Worm (Caenorhabditis elegans) whole organism, young adult: ENCODE data around the gene Y40A1A.3.

Experiments used
- F39B2.1 ChIP-seq: fragments of 200-800 bp; sonication (Bioruptor generic); IDR thresholded peaks from 2 replicates; pipeline ENCODE4 v1.3.6; 2022; ENCODE audit warnings: missing genetic modification reagents, missing genetic modification characterization, missing compliant biosample characterization
- cebp-1 ChIP-seq, 2 experiments: fragments of 200-800 bp in 1 of 2; sonication (Bioruptor generic) in 1 of 2; sonication (generic microtip) in 1 of 2; IDR thresholded peaks in 1 of 2; optimal IDR thresholded peaks in 1 of 2; 2 replicates each; pipeline versions ENCODE4 v1.3.6 to Lab custom; 2017 to 2022; ENCODE audit warnings: missing compliant biosample characterization in 2 of 2, missing genetic modification characterization in 2 of 2, mild to moderate bottlenecking in 1 of 2, missing genetic modification reagents in 1 of 2, moderate library complexity in 1 of 2
- ekl-4 ChIP-seq: fragments of 200-800 bp; sonication (Bioruptor generic); IDR thresholded peaks from 2 replicates; pipeline ENCODE4 v1.3.6; 2022; ENCODE audit warnings: missing genetic modification reagents, missing genetic modification characterization, missing compliant biosample characterization
- lin-35 ChIP-seq, 3 experiments: fragments of 150-350 bp in 2 of 3; sonication (generic microtip) in 1 of 3; optimal IDR thresholded peaks; 2 replicates each; lab custom pipeline; 2014 to 2018; ENCODE audit warnings: missing biosample characterization in 3 of 3, missing genetic modification characterization in 3 of 3, missing genetic modification reagents in 3 of 3
- madf-10 ChIP-seq: sonication (generic microtip); optimal IDR thresholded peaks from 2 replicates; lab custom pipeline; 2016; ENCODE audit warnings: mild to moderate bottlenecking, missing genetic modification characterization, missing compliant biosample characterization
- madf-6 ChIP-seq: fragments of 200-800 bp; sonication (Bioruptor generic); IDR thresholded peaks from 2 replicates; pipeline ENCODE4 v1.3.6; 2022; ENCODE audit warnings: missing genetic modification reagents, missing genetic modification characterization, missing compliant biosample characterization
- nfya-1 ChIP-seq: sonication (generic microtip); optimal IDR thresholded peaks from 2 replicates; lab custom pipeline; 2017; ENCODE audit warnings: antibody characterized with exemption, missing compliant biosample characterization, missing genetic modification characterization, borderline replicate concordance; ENCODE audit not compliant: insufficient read depth
- nhr-120 ChIP-seq: fragments of 200-800 bp; sonication (Bioruptor generic); IDR thresholded peaks from 2 replicates; pipeline ENCODE4 v1.3.6; 2022; ENCODE audit warnings: missing genetic modification characterization, missing compliant biosample characterization
- pha-4 ChIP-seq: fragments of 150-350 bp; sonication (generic microtip); optimal IDR thresholded peaks from 2 replicates; lab custom pipeline; 2014; ENCODE audit warnings: missing biosample characterization, missing genetic modification reagents, missing genetic modification characterization
- snpc-4 ChIP-seq, 5 experiments: fragments of 150-350 bp in 1 of 5; sonication (generic microtip) in 4 of 5; optimal IDR thresholded peaks; 2 replicates each; lab custom pipeline; 2014 to 2018; ENCODE audit warnings: missing genetic modification characterization in 5 of 5, missing biosample characterization in 3 of 5, antibody characterized with exemption in 2 of 5, mild to moderate bottlenecking in 2 of 5, missing compliant biosample characterization in 2 of 5, missing genotype in 2 of 5, moderate library complexity in 2 of 5, missing genetic modification reagents in 1 of 5
- tbx-9 ChIP-seq: sonication (generic microtip); optimal IDR thresholded peaks from 2 replicates; lab custom pipeline; 2016; ENCODE audit warnings: borderline replicate concordance, missing genetic modification characterization, inconsistent platforms, missing compliant biosample characterization
- ztf-18 ChIP-seq: sonication (generic microtip); optimal IDR thresholded peaks from 2 replicates; lab custom pipeline; 2016; ENCODE audit warnings: missing genotype, mild to moderate bottlenecking, missing genetic modification characterization, missing compliant biosample characterization

- TF ChIP-seq nhr-120 (GFP tag; lab: Robert Waterston, UW) (no peak), snpc-4 (GFP tag; optimal IDR thresholded peaks at IDR 0.05; lab: Kevin White, UChicago) (no peak), snpc-4 (tag; optimal IDR thresholded peaks at IDR 0.05; lab: Kevin White, UChicago) (no peak), pha-4 (tag; lab: Kevin White, UChicago) (no peak), tbx-9 (tag; lab: Kevin White, UChicago) (no peak), ekl-4 (GFP tag; lab: Robert Waterston, UW) (no peak), ztf-18 (tag; lab: Kevin White, UChicago) (no peak), madf-10 (tag; lab: Kevin White, UChicago) (no peak), cebp-1 (GFP tag; IDR thresholded peaks at IDR 0.05; lab: Robert Waterston, UW) (no peak), cebp-1 (tag; optimal IDR thresholded peaks at IDR 0.05; lab: Kevin White, UChicago) (no peak), lin-35 (GFP tag; optimal IDR thresholded peaks at IDR 0.05; lab: Kevin White, UChicago) (no peak), F39B2.1 (no peak), madf-6 (GFP tag; lab: Robert Waterston, UW) (no peak), nfya-1 (no peak)
Observed at ce11 chrX:1964411-1964810, 33.4 kb downstream of the Y40A1A.3 start.
